Fruit fly (Drosophila melanogaster): ENCODE measurements around the gene CG42542.
A peak's percentile ranks its signal among the peaks of the same experiment; 100 is the strongest.

Gene CG42542

dm6 chr3R:15196134-15197034, at the start of gene CG42542, which contains the start of gene Kpc1:
TSS of gene CG42542 (plus strand) at chr3R:15196598.
TSS of gene Kpc1 (minus strand) at chr3R:15196210.
- peak; percentile 69 for TF ChIP-seq Sox102F (GFP tag; optimal IDR thresholded peaks at IDR 0.05)
- TF ChIP-seq CG8319 (GFP tag; optimal IDR thresholded peaks at IDR 0.05), result peak; percentile 31
- peak; percentile 75 for TF ChIP-seq CG10631 (GFP tag; optimal IDR thresholded peaks at IDR 0.05)
- peak; percentile 67 for TF ChIP-seq Eip75B (GFP tag; optimal IDR thresholded peaks at IDR 0.05)
- TF ChIP-seq esn (GFP tag; optimal IDR thresholded peaks at IDR 0.05), result peak; percentile 80
- peak; percentile 52 for TF ChIP-seq CG7368 (GFP tag; optimal IDR thresholded peaks at IDR 0.05)
- no peak for TF ChIP-seq CG10669 (GFP tag; optimal IDR thresholded peaks at IDR 0.05)
- peak; percentile 52 for TF ChIP-seq fd59A (GFP tag; optimal IDR thresholded peaks at IDR 0.05)
- TF ChIP-seq net (GFP tag; optimal IDR thresholded peaks at IDR 0.05), result peak; percentile 54
- peak; percentile 71 for TF ChIP-seq cyc (GFP tag; optimal IDR thresholded peaks at IDR 0.05)
- TF ChIP-seq lz (GFP tag; optimal IDR thresholded peaks at IDR 0.05), result peak; percentile 84
- no peak for TF ChIP-seq CG16779 (tag; optimal IDR thresholded peaks at IDR 0.05)
- no peak for TF ChIP-seq dac (GFP tag; optimal IDR thresholded peaks at IDR 0.05)
- TF ChIP-seq CG6792 (GFP tag; optimal IDR thresholded peaks at IDR 0.05), result peak; percentile 69
- peak; percentile 72 for TF ChIP-seq CG32006 (GFP tag; optimal IDR thresholded peaks at IDR 0.05)
- TF ChIP-seq topi (GFP tag; optimal IDR thresholded peaks at IDR 0.05), result peak; percentile 74
- peak; percentile 3 for TF ChIP-seq CG1621 (tag; optimal IDR thresholded peaks at IDR 0.05)
- TF ChIP-seq CG8119 (GFP tag; IDR thresholded peaks at IDR 0.05), result peak; percentile 53; the same call in 1 of the 3 replicates
- peak; percentile 81 for TF ChIP-seq Hr4 (GFP tag; optimal IDR thresholded peaks at IDR 0.05)
- TF ChIP-seq Smox (GFP tag; optimal IDR thresholded peaks at IDR 0.05), result peak; percentile 78
- peak; percentile 81 for TF ChIP-seq Met (GFP tag; optimal IDR thresholded peaks at IDR 0.05)
- peak; percentile 25 for TF ChIP-seq CG11762 (GFP tag; optimal IDR thresholded peaks at IDR 0.05; ENCODE audit: insufficient read depth)
- peak; percentile 69 for TF ChIP-seq Sox14 (GFP tag; optimal IDR thresholded peaks at IDR 0.05)
- peak; percentile 42 for TF ChIP-seq CG11902 (GFP tag; optimal IDR thresholded peaks at IDR 0.05)
- peak; percentile 63 for TF ChIP-seq CG34406 (GFP tag; optimal IDR thresholded peaks at IDR 0.05)
- TF ChIP-seq Hr38 (GFP tag; optimal IDR thresholded peaks at IDR 0.05), result no peak
- TF ChIP-seq svp (GFP tag), result peak; percentile 96
- peak; percentile 2 for TF ChIP-seq CG6808 (GFP tag; optimal IDR thresholded peaks at IDR 0.05)
- no peak for TF ChIP-seq CG6276 (GFP tag; optimal IDR thresholded peaks at IDR 0.05)
- no peak for TF ChIP-seq CG9139 (GFP tag; optimal IDR thresholded peaks at IDR 0.05)
- TF ChIP-seq spab (GFP tag; optimal IDR thresholded peaks at IDR 0.05), result no peak
- TF ChIP-seq CG6163 (GFP tag; IDR thresholded peaks at IDR 0.05), result peak; percentile 29; the same call in 1 of the 3 replicates
- peak; percentile 47 for TF ChIP-seq Lpt (GFP tag; optimal IDR thresholded peaks at IDR 0.05)
- peak; percentile 65; the same call in 2 of the 3 replicates for TF ChIP-seq eg (GFP tag; IDR thresholded peaks at IDR 0.05)
- peak; percentile 62 for TF ChIP-seq CG8632 (GFP tag; optimal IDR thresholded peaks at IDR 0.05)
- 0 out of 2 replicates have a peak, but pooled peaks have one; percentile 8 for TF ChIP-seq CG15336 (GFP tag; IDR thresholded peaks at IDR 0.05)
- peak in 1 of 2 experiments; percentile 32 for TF ChIP-seq ss (GFP tag; optimal IDR thresholded peaks at IDR 0.05)
- peak; percentile 86 for TF ChIP-seq Blimp-1 (GFP tag; optimal IDR thresholded peaks at IDR 0.05)
- peak; percentile 59 for TF ChIP-seq Eip78C (GFP tag)
- TF ChIP-seq achi (GFP tag; optimal IDR thresholded peaks at IDR 0.05), result peak; percentile 71
- TF ChIP-seq CG3032 (tag; optimal IDR thresholded peaks at IDR 0.05), result no peak
- peak; percentile 54 for TF ChIP-seq OdsH (GFP tag; optimal IDR thresholded peaks at IDR 0.05)
- peak; percentile 80 for TF ChIP-seq CG31627 (GFP tag; optimal IDR thresholded peaks at IDR 0.05)
- TF ChIP-seq Eip93F (GFP tag; optimal IDR thresholded peaks at IDR 0.05), result peak; percentile 32
- peak; percentile 79 for TF ChIP-seq acj6 (GFP tag; optimal IDR thresholded peaks at IDR 0.05)
- TF ChIP-seq Ets96B (tag; optimal IDR thresholded peaks at IDR 0.05), result peak; percentile 45
- TF ChIP-seq CG11294 (GFP tag; IDR thresholded peaks at IDR 0.05), result no peak
- peak; percentile 83 for TF ChIP-seq pdm3 (GFP tag; optimal IDR thresholded peaks at IDR 0.05)
- TF ChIP-seq CG3919 (GFP tag; optimal IDR thresholded peaks at IDR 0.05), result peak; percentile 73
- peak; percentile 59 for TF ChIP-seq vri (GFP tag; optimal IDR thresholded peaks at IDR 0.05)
